Worm (Caenorhabditis elegans) whole organism, L3 larva: ENCODE results near the gene T09F5.1.
"Not testable (repeated sequence)": the region's sequence is repeated elsewhere in the genome, so short reads cannot be mapped to it uniquely, and the experiment has no call there.

Experiments
- R02D3.7 ChIP-seq: fragments of 150-350 bp; optimal IDR thresholded peaks from 2 replicates; lab custom pipeline; 2014; ENCODE audit warnings: missing biosample characterization, missing genetic modification characterization
- aly-2 ChIP-seq: fragments of 150-350 bp; optimal IDR thresholded peaks from 2 replicates; lab custom pipeline; 2014; ENCODE audit warnings: missing biosample characterization, missing genetic modification characterization
- ceh-16 ChIP-seq: sonication (generic microtip); optimal IDR thresholded peaks from 2 replicates; lab custom pipeline; 2017; ENCODE audit warnings: missing biosample characterization, missing genetic modification characterization
- ceh-28 ChIP-seq: fragments of 150-350 bp; optimal IDR thresholded peaks from 2 replicates; lab custom pipeline; 2014; ENCODE audit warnings: missing biosample characterization, missing genetic modification reagents, missing genetic modification characterization
- ceh-82 ChIP-seq: fragments of 150-350 bp; optimal IDR thresholded peaks from 2 replicates; lab custom pipeline; 2014; ENCODE audit warnings: missing biosample characterization, missing genetic modification characterization
- ceh-9 ChIP-seq: sonication (generic microtip); optimal IDR thresholded peaks from 2 replicates; lab custom pipeline; 2018; ENCODE audit warnings: missing biosample characterization, missing genetic modification characterization
- daf-12 ChIP-seq: fragments of 150-350 bp; optimal IDR thresholded peaks from 2 replicates; lab custom pipeline; 2014; ENCODE audit warnings: missing biosample characterization, missing genetic modification reagents, missing genetic modification characterization
- egl-27 ChIP-seq: sonication (generic microtip); optimal IDR thresholded peaks from 4 replicates; lab custom pipeline; 2017; ENCODE audit warnings: missing biosample characterization, missing genetic modification reagents, missing genetic modification characterization
- elt-1 ChIP-seq: fragments of 150-350 bp; optimal IDR thresholded peaks from 2 replicates; lab custom pipeline; 2014; ENCODE audit warnings: missing biosample characterization, missing genetic modification characterization
- elt-3 ChIP-seq, 3 experiments: fragments of 150-350 bp in 1 of 3; sonication (generic microtip) in 2 of 3; optimal IDR thresholded peaks; 2 replicates in 2 of 3; 4 replicates in 1 of 3; lab custom pipeline; 2014 to 2017; ENCODE audit warnings: missing biosample characterization in 3 of 3, missing genetic modification characterization in 3 of 3
- fkh-10 ChIP-seq: sonication (generic microtip); optimal IDR thresholded peaks from 2 replicates; lab custom pipeline; 2017; ENCODE audit warnings: missing biosample characterization, missing genetic modification reagents, missing genetic modification characterization
- fkh-2 ChIP-seq: fragments of 150-350 bp; optimal IDR thresholded peaks from 2 replicates; lab custom pipeline; 2014; ENCODE audit warnings: missing biosample characterization, missing genetic modification reagents, missing genetic modification characterization
- fos-1 ChIP-seq: fragments of 150-350 bp; optimal IDR thresholded peaks from 2 replicates; lab custom pipeline; 2014; ENCODE audit warnings: missing biosample characterization, missing genetic modification characterization
- hmg-11 ChIP-seq: sonication (generic microtip); optimal IDR thresholded peaks from 2 replicates; lab custom pipeline; 2016; ENCODE audit warnings: missing genetic modification characterization, missing compliant biosample characterization
- jun-1 ChIP-seq: fragments of 150-350 bp; optimal IDR thresholded peaks from 2 replicates; lab custom pipeline; 2014; ENCODE audit warnings: missing biosample characterization, missing genetic modification reagents, missing genetic modification characterization
- lin-15B ChIP-seq: fragments of 150-350 bp; optimal IDR thresholded peaks from 2 replicates; lab custom pipeline; 2014; ENCODE audit warnings: missing biosample characterization, missing genetic modification characterization
- mdl-1 ChIP-seq: fragments of 150-350 bp; optimal IDR thresholded peaks from 2 replicates; lab custom pipeline; 2014; ENCODE audit warnings: missing biosample characterization, missing genetic modification characterization
- mml-1 ChIP-seq: fragments of 150-350 bp; sonication (generic microtip); optimal IDR thresholded peaks from 3 replicates; lab custom pipeline; 2014; ENCODE audit warnings: missing biosample characterization, missing genetic modification characterization
- nfya-1 ChIP-seq: sonication (generic microtip); optimal IDR thresholded peaks from 2 replicates; lab custom pipeline; 2017; ENCODE audit warnings: missing genetic modification characterization, mild to moderate bottlenecking, missing compliant biosample characterization, antibody characterized with exemption, moderate library complexity; ENCODE audit not compliant: insufficient read depth
- nhr-11 ChIP-seq: fragments of 150-350 bp; optimal IDR thresholded peaks from 2 replicates; lab custom pipeline; 2014; ENCODE audit warnings: missing biosample characterization, missing genetic modification characterization
- nhr-237 ChIP-seq: fragments of 150-350 bp; optimal IDR thresholded peaks from 2 replicates; lab custom pipeline; 2014; ENCODE audit warnings: missing biosample characterization, missing genetic modification characterization
- nhr-25 ChIP-seq: sonication (generic microtip); optimal IDR thresholded peaks from 2 replicates; lab custom pipeline; 2017; ENCODE audit warnings: missing biosample characterization, missing genetic modification characterization
- nhr-67 ChIP-seq: fragments of 150-350 bp; optimal IDR thresholded peaks from 2 replicates; lab custom pipeline; 2014; ENCODE audit warnings: missing biosample characterization, missing genetic modification characterization
- nhr-76 ChIP-seq: fragments of 150-350 bp; sonication (generic microtip); optimal IDR thresholded peaks from 5 replicates; lab custom pipeline; 2014; ENCODE audit warnings: missing biosample characterization, missing genetic modification characterization
- nhr-77 ChIP-seq: fragments of 150-350 bp; optimal IDR thresholded peaks from 2 replicates; lab custom pipeline; 2014; ENCODE audit warnings: missing biosample characterization, missing genetic modification characterization
- pqm-1 ChIP-seq: fragments of 150-350 bp; optimal IDR thresholded peaks from 2 replicates; lab custom pipeline; 2017; ENCODE audit warnings: missing biosample characterization, missing genetic modification characterization, inconsistent platforms
- sea-2 ChIP-seq: fragments of 150-350 bp; sonication (generic microtip); optimal IDR thresholded peaks from 4 replicates; lab custom pipeline; 2014; ENCODE audit warnings: missing biosample characterization, missing genetic modification reagents, missing genetic modification characterization
- skn-1 ChIP-seq: fragments of 150-350 bp; optimal IDR thresholded peaks from 2 replicates; lab custom pipeline; 2014; ENCODE audit warnings: missing biosample characterization, missing genetic modification characterization
- snpc-4 ChIP-seq: fragments of 150-350 bp; optimal IDR thresholded peaks from 2 replicates; lab custom pipeline; 2014; ENCODE audit warnings: missing biosample characterization, missing genetic modification characterization
- unc-39 ChIP-seq: sonication (generic microtip); optimal IDR thresholded peaks from 4 replicates; lab custom pipeline; 2017; ENCODE audit warnings: missing biosample characterization, missing genetic modification characterization
- unc-62 ChIP-seq: fragments of 150-350 bp; sonication (generic microtip); optimal IDR thresholded peaks from 4 replicates; lab custom pipeline; 2014; ENCODE audit warnings: missing biosample characterization, missing genetic modification reagents, missing genetic modification characterization
- zag-1 ChIP-seq: fragments of 150-350 bp; optimal IDR thresholded peaks from 2 replicates; lab custom pipeline; 2014; ENCODE audit warnings: missing biosample characterization, missing genetic modification characterization
- ztf-11 ChIP-seq: fragments of 150-350 bp; optimal IDR thresholded peaks from 2 replicates; lab custom pipeline; 2014; ENCODE audit warnings: missing biosample characterization, missing genetic modification characterization
- ztf-4 ChIP-seq: fragments of 150-350 bp; optimal IDR thresholded peaks from 2 replicates; lab custom pipeline; 2014; ENCODE audit warnings: missing biosample characterization, missing genetic modification characterization

Gene T09F5.1

ce11 chrV:15115968-15116367 is 32.9 kb upstream of the T09F5.1 start, which contains the start of gene T01G5.8:
Gene T01G5.8 (plus strand): TSS chrV:15116268.
- not testable (repeated sequence) for TF ChIP-seq nhr-11 (tag; lab: Kevin White, UChicago); daf-12 (tag; lab: Kevin White, UChicago); nhr-77

ce11 chrV:15119517-15119916 is 29.4 kb upstream of the T09F5.1 start, which contains the start of gene flor-1:
Gene flor-1 (minus strand): TSS chrV:15119617.
- TF ChIP-seq ceh-9 = no peak
- no peak for TF ChIP-seq nhr-237 (tag; lab: Kevin White, UChicago)
- no peak for TF ChIP-seq unc-62 (GFP tag; lab: Kevin White, UChicago)
- TF ChIP-seq skn-1 (tag; lab: Kevin White, UChicago) = no peak
- no peak for TF ChIP-seq jun-1
- no peak for TF ChIP-seq nhr-11 (tag; lab: Kevin White, UChicago)
- TF ChIP-seq nhr-76 (tag; lab: Kevin White, UChicago) = no peak
- no peak for TF ChIP-seq unc-39 (tag; lab: Kevin White, UChicago)
- no peak for TF ChIP-seq aly-2
- TF ChIP-seq elt-1 (tag; lab: Kevin White, UChicago) = no peak
- no peak for TF ChIP-seq daf-12 (tag; lab: Kevin White, UChicago)
- TF ChIP-seq snpc-4 (tag; lab: Kevin White, UChicago) = no peak
- no peak for TF ChIP-seq nfya-1
- no peak for TF ChIP-seq fkh-2

- TF ChIP-seq fos-1, ceh-28, pqm-1 (tag; lab: Kevin White, UChicago): not testable (repeated sequence)
Observed at ce11 chrV:15125162-15125561, 23.7 kb upstream of the T09F5.1 start, which contains the start of gene ugt-30. Gene ugt-30 (minus strand): TSS chrV:15125262.

ce11 chrV:15127413-15127812 is 21.5 kb upstream of the T09F5.1 start, which contains the start of gene srj-27:
Gene srj-27 (minus strand): TSS chrV:15127513.
- no peak for TF ChIP-seq nhr-77
- TF ChIP-seq elt-3 (tag; optimal IDR thresholded peaks at IDR 0.05; lab: Kevin White, UChicago) = no peak
- no peak for TF ChIP-seq mdl-1
- TF ChIP-seq fkh-10 (GFP tag; lab: Kevin White, UChicago) = no peak
- no peak for TF ChIP-seq snpc-4 (tag; lab: Kevin White, UChicago)
- no peak for TF ChIP-seq hmg-11 (tag; lab: Kevin White, UChicago)
- TF ChIP-seq ceh-82 (tag; lab: Kevin White, UChicago) = no peak
- TF ChIP-seq fos-1 (tag; lab: Kevin White, UChicago) = no peak
- TF ChIP-seq ztf-4 = no peak
- TF ChIP-seq nhr-11 (tag; lab: Kevin White, UChicago) = no peak
- TF ChIP-seq R02D3.7 (tag; lab: Kevin White, UChicago) = no peak
- no peak for TF ChIP-seq elt-1 (tag; lab: Kevin White, UChicago)
- TF ChIP-seq mml-1 (tag; lab: Kevin White, UChicago) = no peak
- TF ChIP-seq egl-27 (tag; lab: Kevin White, UChicago) = no peak
- TF ChIP-seq nhr-237 (tag; lab: Kevin White, UChicago) = no peak
- no peak for TF ChIP-seq ztf-11 (tag; lab: Kevin White, UChicago)

ce11 chrV:15127955-15128354 is 20.9 kb upstream of the T09F5.1 start, which contains the start of gene srr-7:
Gene srr-7 (plus strand): TSS chrV:15128255.
- TF ChIP-seq aly-2 = no peak
- no peak for TF ChIP-seq nhr-237 (tag; lab: Kevin White, UChicago)
- no peak for TF ChIP-seq nhr-67
- no peak for TF ChIP-seq hmg-11 (tag; lab: Kevin White, UChicago)
- TF ChIP-seq zag-1 (tag; lab: Kevin White, UChicago) = no peak
- no peak for TF ChIP-seq ceh-28 (tag; lab: Kevin White, UChicago)
- no peak for TF ChIP-seq nhr-25
- no peak for TF ChIP-seq ceh-16 (tag; lab: Kevin White, UChicago)
- TF ChIP-seq fkh-2 = no peak
- TF ChIP-seq lin-15B (tag; lab: Kevin White, UChicago) = no peak
- no peak for TF ChIP-seq sea-2
